Worm (Caenorhabditis elegans) whole organism, L4/young adult: ENCODE results near the gene K09H11.4.

ENCODE experiments used
- W03F9.2 ChIP-seq: fragments of 150-350 bp; optimal IDR thresholded peaks from 2 replicates; lab custom pipeline; 2014; ENCODE audit warnings: missing biosample characterization, missing genetic modification characterization
- dao-5 ChIP-seq: sonication (generic microtip); optimal IDR thresholded peaks from 2 replicates; lab custom pipeline; 2016; ENCODE audit warnings: missing genotype, missing genetic modification characterization, moderate library complexity, missing compliant biosample characterization
- him-1 ChIP-seq: sonication (generic microtip); optimal IDR thresholded peaks from 2 replicates; lab custom pipeline; 2016; ENCODE audit warnings: missing genotype, missing genetic modification reagents, missing genetic modification characterization, missing compliant biosample characterization

ce11 chrV:5677947-5678346, 48.4 kb downstream of the K09H11.4 start:
- TF ChIP-seq W03F9.2 (no peak), him-1 (tag; lab: Kevin White, UChicago) (no peak), dao-5 (tag; lab: Kevin White, UChicago) (no peak)
